Fruit fly (Drosophila melanogaster) whole organism: ENCODE measurements around the gene CG32679.

Source experiments
- CG8478 ChIP-seq: fragments of >200 bp; optimal IDR thresholded peaks from 2 replicates; lab custom pipeline; 2018; ENCODE audit warnings: inconsistent platforms
- EcR ChIP-seq, 2 experiments: fragments of >200 bp; optimal IDR thresholded peaks; 2 replicates each; lab custom pipeline; 2017; ENCODE audit warnings: missing biosample characterization in 2 of 2, missing genetic modification characterization in 2 of 2, missing genetic modification reagents in 2 of 2
- pan ChIP-seq: fragments of >200 bp; optimal IDR thresholded peaks from 2 replicates; lab custom pipeline; 2017
- psq ChIP-seq: fragments of >200 bp; optimal IDR thresholded peaks from 2 replicates; lab custom pipeline; 2017
- usp ChIP-seq: fragments of >200 bp; optimal IDR thresholded peaks from 2 replicates; lab custom pipeline; 2017; ENCODE audit warnings: missing biosample characterization, missing genetic modification characterization, mixed read lengths

DNA sequence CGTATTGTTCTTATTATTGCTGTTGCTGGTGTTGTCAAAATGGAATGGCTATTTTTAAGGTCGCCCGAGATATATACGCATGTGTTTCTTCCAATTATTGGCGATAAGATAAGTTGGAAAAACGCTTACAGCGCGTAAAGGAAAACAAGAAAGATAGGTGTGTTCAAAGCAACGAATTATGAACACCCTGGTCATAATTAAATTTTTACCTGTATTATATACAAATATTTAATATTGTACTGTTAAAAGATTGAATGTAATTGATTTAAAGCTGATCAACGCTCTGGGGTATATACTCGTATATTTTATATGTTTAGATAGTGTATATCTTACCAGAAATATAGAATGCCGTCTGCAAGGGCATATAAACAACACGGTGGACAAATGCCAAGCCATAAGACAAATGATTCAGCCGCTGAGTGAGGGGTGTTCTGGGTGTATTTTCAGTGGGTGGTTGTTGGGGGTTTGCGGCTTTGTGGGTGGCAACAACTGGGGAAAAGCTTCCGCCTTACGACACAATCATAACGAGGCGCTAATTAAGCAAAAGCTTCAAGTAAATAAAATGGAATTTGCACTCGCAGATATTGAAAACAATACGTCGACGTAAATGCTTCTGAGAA lies 30.4 kb upstream of the CG32679 start:
- TF ChIP-seq psq (no peak), CG8478 (lab: Kevin White, UChicago) (no peak), EcR (GFP tag; optimal IDR thresholded peaks at IDR 0.05; lab: Kevin White, UChicago) (no peak), pan (lab: Kevin White, UChicago) (no peak), usp (GFP tag; lab: Kevin White, UChicago) (no peak)
